Fruit fly (Drosophila melanogaster) whole organism, embryonic: ENCODE results near the gene CG5892.

Experiments used
- Aef1 ChIP-seq: fragments of 200-800 bp; sonication (Bioruptor generic); IDR thresholded peaks from 3 replicates; pipeline ENCODE4 v1.3.6; 2022; ENCODE audit warnings: missing biosample characterization, missing genetic modification characterization
- C15 ChIP-seq: fragments of 200-800 bp; sonication (Bioruptor generic); IDR thresholded peaks from 3 replicates; pipeline ENCODE4 v1.3.6; 2022; ENCODE audit warnings: missing biosample characterization, missing genetic modification characterization
- CG11560 ChIP-seq: fragments of 200-800 bp; sonication (Bioruptor generic); IDR thresholded peaks from 3 replicates; pipeline ENCODE4 v1.3.6; 2022; ENCODE audit warnings: missing biosample characterization, missing genetic modification characterization
- CG11723 ChIP-seq: fragments of 200-800 bp; sonication (Bioruptor generic); optimal IDR thresholded peaks from 2 replicates; lab custom pipeline; 2017; ENCODE audit warnings: missing biosample characterization, mild to moderate bottlenecking, missing genetic modification characterization
- CG12155 ChIP-seq: fragments of 200-800 bp; sonication (Bioruptor generic); optimal IDR thresholded peaks from 3 replicates; lab custom pipeline; 2016; ENCODE audit warnings: missing biosample characterization, missing genetic modification characterization
- CG14860 ChIP-seq: fragments of 200-800 bp; sonication (Bioruptor generic); IDR thresholded peaks from 3 replicates; pipeline ENCODE4 v1.3.6; 2022; ENCODE audit warnings: missing biosample characterization, missing genetic modification characterization; ENCODE audit not compliant: partially characterized antibody
- CG15514 ChIP-seq: fragments of 200-800 bp; sonication (Bioruptor generic); optimal IDR thresholded peaks from 3 replicates; lab custom pipeline; 2017; ENCODE audit warnings: missing biosample characterization, missing genetic modification characterization, mild to moderate bottlenecking, moderate library complexity, missing genetic modification reagents
- CG15601 ChIP-seq: fragments of 200-800 bp; sonication (Bioruptor generic); optimal IDR thresholded peaks from 3 replicates; lab custom pipeline; 2019; ENCODE audit warnings: missing biosample characterization, mild to moderate bottlenecking, missing genetic modification characterization, moderate library complexity
- CG17912 ChIP-seq: fragments of 200-800 bp; sonication (Bioruptor generic); optimal IDR thresholded peaks from 2 replicates; lab custom pipeline; 2018; ENCODE audit warnings: missing biosample characterization, mild to moderate bottlenecking, missing genetic modification characterization
- CG1832 ChIP-seq: fragments of 200-800 bp; sonication (Bioruptor generic); optimal IDR thresholded peaks from 2 replicates; lab custom pipeline; 2017; ENCODE audit warnings: missing biosample characterization, mild to moderate bottlenecking, missing genetic modification characterization, inconsistent platforms
- CG18476 ChIP-seq: fragments of 200-800 bp; sonication (Bioruptor generic); optimal IDR thresholded peaks from 2 replicates; lab custom pipeline; 2016; ENCODE audit warnings: missing biosample characterization, mild to moderate bottlenecking, missing genetic modification characterization
- CG2889 ChIP-seq: fragments of 200-800 bp; sonication (Bioruptor generic); IDR thresholded peaks from 3 replicates; pipeline ENCODE4 v1.3.6; 2022; ENCODE audit warnings: missing biosample characterization, missing genetic modification characterization
- CG4820 ChIP-seq: fragments of 200-800 bp; sonication (Bioruptor generic); optimal IDR thresholded peaks from 3 replicates; lab custom pipeline; 2016; ENCODE audit warnings: missing biosample characterization, missing genetic modification characterization
- CG5953 ChIP-seq: fragments of 200-800 bp; sonication (Bioruptor generic); IDR thresholded peaks from 2 replicates; pipeline ENCODE4 v1.3.6; 2022; ENCODE audit warnings: missing biosample characterization, missing genetic modification characterization
- CG8089 ChIP-seq: fragments of 200-800 bp; sonication (Bioruptor generic); optimal IDR thresholded peaks from 3 replicates; lab custom pipeline; 2016; ENCODE audit warnings: missing biosample characterization, missing genetic modification characterization
- CG9797 ChIP-seq: fragments of 200-800 bp; sonication (Bioruptor generic); optimal IDR thresholded peaks from 3 replicates; lab custom pipeline; 2018; ENCODE audit warnings: missing biosample characterization, mild to moderate bottlenecking, missing genetic modification characterization
- CG9876 ChIP-seq: fragments of 200-800 bp; sonication (Bioruptor generic); optimal IDR thresholded peaks from 2 replicates; lab custom pipeline; 2016; ENCODE audit warnings: missing biosample characterization, missing genetic modification characterization
- CHES-1-like ChIP-seq: fragments of 200-800 bp; sonication (Bioruptor generic); optimal IDR thresholded peaks from 2 replicates; lab custom pipeline; 2016; ENCODE audit warnings: missing biosample characterization, missing genetic modification characterization
- E2f2 ChIP-seq: fragments of 200-800 bp; sonication (Bioruptor generic); IDR thresholded peaks from 2 replicates; pipeline ENCODE4 v1.3.6; 2022; ENCODE audit warnings: missing biosample characterization, missing genetic modification characterization
- Fer1 ChIP-seq: fragments of 200-800 bp; sonication (Bioruptor generic); optimal IDR thresholded peaks from 2 replicates; lab custom pipeline; 2017; ENCODE audit warnings: missing biosample characterization, mild to moderate bottlenecking, missing genetic modification characterization
- Fer3 ChIP-seq: fragments of 200-800 bp; sonication (Bioruptor generic); optimal IDR thresholded peaks from 2 replicates; lab custom pipeline; 2018; ENCODE audit warnings: missing biosample characterization, mild to moderate bottlenecking, missing genetic modification characterization, moderate library complexity
- HHEX ChIP-seq: fragments of 200-800 bp; sonication (Bioruptor generic); optimal IDR thresholded peaks from 3 replicates; lab custom pipeline; 2017; ENCODE audit warnings: missing biosample characterization, mild to moderate bottlenecking, missing genetic modification characterization, missing genetic modification reagents
- HmgZ ChIP-seq: fragments of 200-800 bp; sonication (Bioruptor generic); optimal IDR thresholded peaks from 2 replicates; lab custom pipeline; 2018; ENCODE audit warnings: missing biosample characterization, mild to moderate bottlenecking, missing genetic modification characterization
- Hr3 ChIP-seq: fragments of 200-800 bp; sonication (Bioruptor generic); optimal IDR thresholded peaks from 3 replicates; lab custom pipeline; 2016; ENCODE audit warnings: missing biosample characterization, missing genetic modification characterization
- Kr ChIP-seq: fragments of 200-800 bp; sonication (Bioruptor generic); optimal IDR thresholded peaks from 2 replicates; lab custom pipeline; 2017; ENCODE audit warnings: missing biosample characterization, mild to moderate bottlenecking, missing genetic modification characterization
- Optix ChIP-seq: fragments of 200-800 bp; sonication (Bioruptor generic); IDR thresholded peaks from 3 replicates; pipeline ENCODE4 v1.3.6; 2022; ENCODE audit warnings: missing biosample characterization, missing genetic modification characterization
- Side ChIP-seq: fragments of 200-800 bp; sonication (Bioruptor generic); optimal IDR thresholded peaks from 2 replicates; lab custom pipeline; 2016; ENCODE audit warnings: missing biosample characterization, missing genetic modification characterization
- al ChIP-seq: fragments of 200-800 bp; sonication (Bioruptor generic); IDR thresholded peaks from 2 replicates; pipeline ENCODE4 v1.3.6; 2022; ENCODE audit warnings: missing biosample characterization, missing genetic modification characterization
- caup ChIP-seq: fragments of 200-800 bp; sonication (Bioruptor generic); optimal IDR thresholded peaks from 3 replicates; lab custom pipeline; 2017; ENCODE audit warnings: missing biosample characterization, mild to moderate bottlenecking, missing genetic modification characterization, moderate library complexity; ENCODE audit not compliant: severe bottlenecking
- chinmo ChIP-seq: fragments of 200-800 bp; sonication (Bioruptor generic); IDR thresholded peaks from 4 replicates; pipeline ENCODE4 v1.3.6; 2022; ENCODE audit warnings: missing biosample characterization, missing genetic modification characterization; ENCODE audit not compliant: partially characterized antibody
- chm ChIP-seq: fragments of 200-800 bp; sonication (Bioruptor generic); IDR thresholded peaks from 2 replicates; pipeline ENCODE4 v1.3.6; 2022; ENCODE audit warnings: missing biosample characterization, missing genetic modification characterization
- corto ChIP-seq: fragments of 200-800 bp; sonication (Bioruptor generic); optimal IDR thresholded peaks from 2 replicates; lab custom pipeline; 2016; ENCODE audit warnings: missing biosample characterization, mild to moderate bottlenecking, missing genetic modification characterization, moderate library complexity
- croc ChIP-seq: fragments of 200-800 bp; sonication (Bioruptor generic); conservative IDR thresholded peaks from 3 replicates; pipeline ENCODE4 v1.3.6; 2022; ENCODE audit warnings: missing biosample characterization, missing genetic modification characterization
- crol ChIP-seq: fragments of 200-800 bp; sonication (Bioruptor generic); IDR thresholded peaks from 2 replicates; pipeline ENCODE4 v1.3.6; 2022; ENCODE audit warnings: missing biosample characterization, missing genetic modification characterization
- crp ChIP-seq, 2 experiments: fragments of 200-800 bp; sonication (Bioruptor generic); optimal IDR thresholded peaks; 2 replicates in 1 of 2; 3 replicates in 1 of 2; lab custom pipeline; 2017; ENCODE audit warnings: missing biosample characterization in 2 of 2, missing genetic modification characterization in 2 of 2, mild to moderate bottlenecking in 1 of 2, moderate library complexity in 1 of 2
- esg ChIP-seq: fragments of 200-800 bp; sonication (Bioruptor generic); conservative IDR thresholded peaks from 2 replicates; pipeline ENCODE4 v1.3.6; 2022; ENCODE audit warnings: missing biosample characterization, missing genetic modification characterization
- gfzf ChIP-seq: fragments of 200-800 bp; sonication (Bioruptor generic); optimal IDR thresholded peaks from 2 replicates; lab custom pipeline; 2016; ENCODE audit warnings: missing biosample characterization, mild to moderate bottlenecking, missing genetic modification characterization, moderate library complexity
- hth ChIP-seq: fragments of >200 bp; optimal IDR thresholded peaks from 2 replicates; lab custom pipeline; 2017; ENCODE audit warnings: inconsistent platforms
- kah ChIP-seq: fragments of 200-800 bp; sonication (Bioruptor generic); optimal IDR thresholded peaks from 2 replicates; lab custom pipeline; 2018; ENCODE audit warnings: missing biosample characterization, mild to moderate bottlenecking, missing genetic modification characterization
- lmd ChIP-seq: fragments of 200-800 bp; sonication (Bioruptor generic); IDR thresholded peaks from 2 replicates; pipeline ENCODE4 v1.3.6; 2022; ENCODE audit warnings: missing biosample characterization, missing genetic modification characterization
- mirr ChIP-seq: fragments of 200-800 bp; sonication (Bioruptor generic); optimal IDR thresholded peaks from 3 replicates; lab custom pipeline; 2018; ENCODE audit warnings: missing biosample characterization, mild to moderate bottlenecking, missing genetic modification characterization
- oc ChIP-seq: fragments of 200-800 bp; sonication (Bioruptor generic); optimal IDR thresholded peaks from 2 replicates; lab custom pipeline; 2018; ENCODE audit warnings: missing biosample characterization, mild to moderate bottlenecking, missing genetic modification characterization, moderate library complexity
- pb ChIP-seq: fragments of 200-800 bp; sonication (Bioruptor generic); optimal IDR thresholded peaks from 3 replicates; lab custom pipeline; 2016; ENCODE audit warnings: missing biosample characterization, missing genetic modification characterization
- pum ChIP-seq: fragments of 200-800 bp; sonication (Bioruptor generic); optimal IDR thresholded peaks from 2 replicates; lab custom pipeline; 2016; ENCODE audit warnings: missing biosample characterization, missing genetic modification characterization
- scrt ChIP-seq: fragments of 200-800 bp; sonication (Bioruptor generic); optimal IDR thresholded peaks from 2 replicates; lab custom pipeline; 2018; ENCODE audit warnings: missing biosample characterization, mild to moderate bottlenecking, missing genetic modification characterization, moderate library complexity
- sim ChIP-seq: fragments of 200-800 bp; sonication (Bioruptor generic); IDR thresholded peaks from 2 replicates; pipeline ENCODE4 v1.3.6; 2022; ENCODE audit warnings: missing biosample characterization, missing genetic modification characterization
- sob ChIP-seq: fragments of 200-800 bp; sonication (Bioruptor generic); IDR thresholded peaks from 2 replicates; pipeline ENCODE4 v1.3.6; 2022; ENCODE audit warnings: missing biosample characterization, missing genetic modification characterization
- tgo ChIP-seq: fragments of 200-800 bp; sonication (Bioruptor generic); IDR thresholded peaks from 3 replicates; pipeline ENCODE4 v1.3.6; 2022; ENCODE audit warnings: missing biosample characterization, missing genetic modification characterization
- twi ChIP-seq: fragments of 200-800 bp; optimal IDR thresholded peaks from 2 replicates; lab custom pipeline; 2019; ENCODE audit warnings: missing biosample characterization, mild to moderate bottlenecking, missing genetic modification characterization, moderate library complexity
- zen2 ChIP-seq: fragments of 200-800 bp; sonication (Bioruptor generic); IDR thresholded peaks from 3 replicates; pipeline ENCODE4 v1.3.6; 2022; ENCODE audit warnings: missing biosample characterization, missing genetic modification characterization; ENCODE audit not compliant: partially characterized antibody
- zf30C ChIP-seq: fragments of 200-800 bp; sonication (Bioruptor generic); optimal IDR thresholded peaks from 3 replicates; lab custom pipeline; 2018; ENCODE audit warnings: missing biosample characterization, mild to moderate bottlenecking, missing genetic modification characterization
- zfh2 ChIP-seq: fragments of 200-800 bp; sonication (Bioruptor generic); optimal IDR thresholded peaks from 2 replicates; lab custom pipeline; 2016; ENCODE audit warnings: missing biosample characterization, missing genetic modification characterization

CG5892 gene

DNA sequence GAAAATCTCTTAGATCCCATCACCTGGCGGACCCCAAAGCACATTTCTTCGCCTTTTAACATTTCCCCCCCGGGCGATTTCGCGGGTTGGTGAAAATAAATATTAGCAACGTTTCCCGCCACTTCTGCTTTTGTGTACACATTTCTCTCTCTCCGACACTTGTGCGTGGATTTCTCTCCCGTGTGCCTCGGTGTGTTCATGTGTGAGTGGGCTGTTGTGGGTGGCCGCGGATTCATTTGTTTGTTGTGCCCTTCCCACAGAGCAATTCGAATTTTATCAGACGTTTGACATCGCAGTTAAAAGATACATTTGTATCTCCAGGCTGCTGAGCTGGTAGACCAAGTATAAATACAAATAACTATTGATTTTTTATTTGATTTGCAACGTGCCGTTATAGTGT, 18.2 kb upstream of the CG5892 start (continued):
- TF ChIP-seq Fer1 (GFP tag; lab: Kevin White, UChicago) (no peak), pum (GFP tag; lab: Kevin White, UChicago) (no peak), Aef1 (GFP tag; lab: Robert Waterston, UW) (no peak), CG2889 (GFP tag; lab: Robert Waterston, UW) (no peak), CG18476 (GFP tag; lab: Kevin White, UChicago) (no peak), al (no peak), chm (GFP tag; lab: Robert Waterston, UW) (no peak), E2f2 (GFP tag; lab: Robert Waterston, UW) (peak; percentile 23; the same call in 1 of the 2 replicates), sim (GFP tag; lab: Robert Waterston, UW) (no peak), Optix (GFP tag; lab: Robert Waterston, UW) (no peak), CG9876 (GFP tag; lab: Kevin White, UChicago) (no peak), croc (GFP tag; lab: Robert Waterston, UW) (no peak), CG12155 (GFP tag; lab: Kevin White, UChicago) (no peak), scrt (no peak), gfzf (no peak), HHEX (GFP tag; lab: Kevin White, UChicago) (no peak), C15 (GFP tag; lab: Robert Waterston, UW) (no peak), zen2 (GFP tag; lab: Robert Waterston, UW) (no peak), Side (GFP tag; lab: Kevin White, UChicago) (no peak), lmd (GFP tag; lab: Robert Waterston, UW) (peak; percentile 28; the same call in 1 of the 2 replicates), caup (GFP tag; lab: Kevin White, UChicago) (no peak), mirr (GFP tag; lab: Kevin White, UChicago) (no peak), Hr3 (GFP tag; lab: Kevin White, UChicago) (no peak), zfh2 (no peak), chinmo (GFP tag; lab: Robert Waterston, UW) (peak; percentile 53; the same call in 1 of the 4 replicates), CG1832 (GFP tag; lab: Kevin White, UChicago) (no peak), CG14860 (GFP tag; lab: Robert Waterston, UW) (no peak), CG9797 (GFP tag; lab: Kevin White, UChicago) (no peak), crol (0 out of 2 replicates have a peak, but pooled peaks have one; percentile 41), sob (GFP tag; lab: Robert Waterston, UW) (no peak), zf30C (GFP tag; lab: Kevin White, UChicago) (no peak), CG4820 (GFP tag; lab: Kevin White, UChicago) (no peak), hth (lab: Kevin White, UChicago) (no peak), CG5953 (GFP tag; lab: Robert Waterston, UW) (no peak), pb (GFP tag; lab: Kevin White, UChicago) (no peak), Kr (GFP tag; lab: Kevin White, UChicago) (no peak), CG11723 (no peak), oc (tag; lab: Kevin White, UChicago) (no peak), crp (GFP tag; optimal IDR thresholded peaks at IDR 0.05; lab: Kevin White, UChicago) (no peak), Fer3 (tag; lab: Kevin White, UChicago) (no peak), esg (GFP tag; lab: Robert Waterston, UW) (no peak), corto (GFP tag; lab: Kevin White, UChicago) (no peak), kah (GFP tag; lab: Kevin White, UChicago) (peak; percentile 38), tgo (peak; percentile 24; the same call in 1 of the 3 replicates), CG15514 (GFP tag; lab: Kevin White, UChicago) (peak; percentile 0), twi (tag; lab: Kevin White, UChicago) (no peak), CHES-1-like (GFP tag; lab: Kevin White, UChicago) (no peak), CG8089 (GFP tag; lab: Kevin White, UChicago) (no peak), CG15601 (tag; lab: Kevin White, UChicago) (no peak), CG11560 (tag; lab: Robert Waterston, UW) (no peak), CG17912 (GFP tag; lab: Kevin White, UChicago) (no peak), HmgZ (no peak)
